Fruit fly (Drosophila melanogaster) whole organism, pupa: ENCODE data around the gene Cdk12.

Source experiments
- CG10348 ChIP-seq: fragments of 200-800 bp; sonication (Bioruptor generic); IDR thresholded peaks from 2 replicates; pipeline ENCODE4 v1.3.6; 2022; ENCODE audit warnings: missing biosample characterization, missing genetic modification characterization
- CG13204 ChIP-seq: fragments of 200-800 bp; sonication (Bioruptor generic); optimal IDR thresholded peaks from 2 replicates; lab custom pipeline; 2018; ENCODE audit warnings: missing biosample characterization, mild to moderate bottlenecking, missing genetic modification characterization, moderate library complexity
- CG14655 ChIP-seq: fragments of 200-800 bp; sonication (Bioruptor generic); optimal IDR thresholded peaks from 3 replicates; lab custom pipeline; 2017; ENCODE audit warnings: mild to moderate bottlenecking, missing biosample characterization, missing genetic modification reagents, missing genetic modification characterization
- CG34367 ChIP-seq: fragments of 200-800 bp; sonication (Bioruptor generic); optimal IDR thresholded peaks from 2 replicates; lab custom pipeline; 2018; ENCODE audit warnings: missing biosample characterization, mild to moderate bottlenecking, missing genetic modification characterization
- CG4496 ChIP-seq: fragments of 200-800 bp; sonication (Bioruptor generic); IDR thresholded peaks from 3 replicates; pipeline ENCODE4 v1.3.6; 2022; ENCODE audit warnings: missing biosample characterization, missing genetic modification characterization
- Pif1A ChIP-seq: fragments of 200-800 bp; sonication (Bioruptor generic); optimal IDR thresholded peaks from 3 replicates; lab custom pipeline; 2016; ENCODE audit warnings: missing biosample characterization, missing genetic modification characterization
- Snoo ChIP-seq: fragments of 200-800 bp; sonication (Bioruptor generic); optimal IDR thresholded peaks from 3 replicates; lab custom pipeline; 2017; ENCODE audit warnings: missing biosample characterization, mild to moderate bottlenecking, missing genetic modification characterization, inconsistent platforms
- rn ChIP-seq: fragments of 200-800 bp; sonication (Bioruptor generic); IDR thresholded peaks from 2 replicates; pipeline ENCODE4 v1.3.6; 2022; ENCODE audit warnings: missing biosample characterization, missing genetic modification characterization

DNA sequence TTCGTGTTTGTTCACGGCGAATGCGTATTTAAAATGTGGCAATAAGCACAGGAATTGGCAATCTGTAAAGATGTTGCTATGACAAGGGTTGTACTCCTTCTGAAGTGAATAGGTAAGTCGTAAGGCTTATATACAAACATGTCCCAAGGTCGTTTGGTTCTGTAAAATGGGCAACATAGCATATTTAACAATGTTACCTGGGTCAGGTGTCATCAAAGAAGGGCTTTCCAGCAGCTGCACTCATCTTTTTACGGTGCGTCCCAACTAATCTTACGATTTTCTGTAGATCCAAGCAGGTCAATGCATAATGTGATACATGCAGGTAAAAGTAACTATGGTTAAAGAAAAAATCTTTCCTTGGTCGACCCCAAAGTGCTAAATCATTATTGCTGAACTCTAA, 25.6 kb upstream of the Cdk12 start, which contains the start of gene Neu2:
- TF ChIP-seq Snoo (no peak), CG14655 (GFP tag; lab: Kevin White, UChicago) (no peak), rn (no peak), CG4496 (no peak), CG34367 (tag; lab: Kevin White, UChicago) (no peak), CG13204 (no peak), CG10348 (GFP tag; lab: Robert Waterston, UW) (no peak), Pif1A (GFP tag; lab: Kevin White, UChicago) (no peak)
